Worm (Caenorhabditis elegans) whole organism, young adult: ENCODE results near the gene fbxb-6.
"Not testable (repeated sequence)": the region's sequence is repeated elsewhere in the genome, so short reads cannot be mapped to it uniquely, and the experiment has no call there.

Experiments
- F49E8.2 ChIP-seq: sonication (generic microtip); optimal IDR thresholded peaks from 3 replicates; lab custom pipeline; 2017; ENCODE audit warnings: missing genetic modification characterization, mild to moderate bottlenecking, missing compliant biosample characterization, antibody characterized with exemption, moderate library complexity; ENCODE audit not compliant: insufficient read depth
- Y53F4B.3 ChIP-seq: fragments of 200-800 bp; sonication (Bioruptor generic); IDR thresholded peaks from 2 replicates; pipeline ENCODE4 v1.3.6; 2022; ENCODE audit warnings: missing genetic modification reagents, missing genetic modification characterization, missing compliant biosample characterization

DNA sequence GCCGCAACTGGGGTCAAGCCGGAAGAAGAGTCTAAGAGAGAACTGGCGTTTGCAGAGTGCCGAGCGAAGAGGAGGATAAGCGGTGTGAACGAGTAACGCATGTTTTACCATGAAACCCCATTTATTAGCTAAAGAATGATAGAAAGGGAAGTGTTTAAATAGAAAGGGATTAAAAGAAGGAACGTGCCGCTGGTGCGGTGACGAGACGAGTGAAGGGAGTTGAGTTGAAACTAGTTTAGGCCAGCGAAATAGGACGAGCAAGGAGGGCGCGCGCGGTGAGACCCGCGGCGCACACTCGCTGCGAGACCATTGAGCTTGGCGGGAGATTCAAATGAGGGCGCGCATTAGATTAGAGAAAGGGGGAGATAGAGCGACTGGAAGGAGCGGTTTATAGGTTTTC, 18.0 kb upstream of the fbxb-6 start, which contains the start of gene math-1:
- not testable (repeated sequence) for TF ChIP-seq F49E8.2, Y53F4B.3
